Worm (Caenorhabditis elegans) whole organism, L4 larva: ENCODE results near the gene mrps-34.
A peak's percentile ranks its signal among the peaks of the same experiment; 100 is the strongest.

Source experiments
- F37D6.2 ChIP-seq: sonication (generic microtip); optimal IDR thresholded peaks from 2 replicates; lab custom pipeline; 2016; ENCODE audit warnings: mild to moderate bottlenecking, missing genetic modification characterization, missing compliant biosample characterization
- F44E2.7 ChIP-seq: fragments of 200-800 bp; sonication (Bioruptor generic); IDR thresholded peaks from 2 replicates; pipeline ENCODE4 v2.1.2; 2022; ENCODE audit warnings: missing genetic modification characterization, missing compliant biosample characterization
- T20F7.1 ChIP-seq: fragments of 200-800 bp; sonication (Bioruptor generic); optimal IDR thresholded peaks from 2 replicates; lab custom pipeline; 2018; ENCODE audit warnings: mild to moderate bottlenecking, missing genetic modification characterization, missing compliant biosample characterization
- Y105C5A.15 ChIP-seq: fragments of 200-800 bp; sonication (Bioruptor generic); IDR thresholded peaks from 2 replicates; pipeline ENCODE4 v1.3.6; 2022; ENCODE audit warnings: missing genetic modification characterization, missing compliant biosample characterization
- Y5F2A.4 ChIP-seq: fragments of 200-800 bp; sonication (Bioruptor generic); optimal IDR thresholded peaks from 2 replicates; lab custom pipeline; 2018; ENCODE audit warnings: mild to moderate bottlenecking, missing genetic modification characterization, missing compliant biosample characterization
- ZK337.2 ChIP-seq: fragments of 200-800 bp; sonication (Bioruptor generic); IDR thresholded peaks from 2 replicates; pipeline ENCODE4 v1.3.6; 2022; ENCODE audit warnings: missing genetic modification reagents, missing genetic modification characterization, missing compliant biosample characterization
- aly-2 ChIP-seq: sonication (generic microtip); optimal IDR thresholded peaks from 2 replicates; lab custom pipeline; 2018; ENCODE audit warnings: missing biosample characterization, missing genetic modification characterization
- ama-1 ChIP-seq: fragments of 150-350 bp; optimal IDR thresholded peaks from 2 replicates; lab custom pipeline; 2014; ENCODE audit warnings: inconsistent platforms, mixed read lengths
- arid-1 ChIP-seq: fragments of 200-800 bp; sonication (Bioruptor generic); conservative IDR thresholded peaks from 2 replicates; pipeline ENCODE4 v1.3.6; 2022; ENCODE audit warnings: missing genetic modification reagents, missing genetic modification characterization, missing compliant biosample characterization
- attf-4 ChIP-seq: sonication (generic microtip); optimal IDR thresholded peaks from 3 replicates; lab custom pipeline; 2017; ENCODE audit warnings: missing biosample characterization, missing genetic modification characterization
- ceh-20 ChIP-seq: fragments of 200-800 bp; sonication (Bioruptor generic); IDR thresholded peaks from 2 replicates; pipeline ENCODE4 v1.3.6; 2022; ENCODE audit warnings: missing genetic modification reagents, missing genetic modification characterization, missing compliant biosample characterization
- ceh-32 ChIP-seq: sonication (generic microtip); optimal IDR thresholded peaks from 2 replicates; lab custom pipeline; 2016; ENCODE audit warnings: mild to moderate bottlenecking, missing genetic modification characterization, missing compliant biosample characterization; ENCODE audit not compliant: poor library complexity
- daf-12 ChIP-seq: fragments of 150-350 bp; optimal IDR thresholded peaks from 2 replicates; lab custom pipeline; 2014; ENCODE audit warnings: missing biosample characterization, missing genetic modification reagents, missing genetic modification characterization
- daf-16 ChIP-seq, 3 experiments: sonication (generic microtip); optimal IDR thresholded peaks; 2 replicates each; lab custom pipeline; 2016 to 2017; ENCODE audit warnings: missing genetic modification characterization in 3 of 3, missing genetic modification reagents in 3 of 3, mild to moderate bottlenecking in 2 of 3, missing compliant biosample characterization in 2 of 3, missing biosample characterization in 1 of 3, moderate library complexity in 1 of 3
- dmd-6 ChIP-seq: fragments of 200-800 bp; sonication (Bioruptor generic); IDR thresholded peaks from 2 replicates; pipeline ENCODE4 v1.3.6; 2022; ENCODE audit warnings: missing genetic modification reagents, missing genetic modification characterization, missing compliant biosample characterization
- dmd-9 ChIP-seq: fragments of 200-800 bp; sonication (Bioruptor generic); IDR thresholded peaks from 2 replicates; pipeline ENCODE4 v1.3.6; 2022; ENCODE audit warnings: missing genetic modification reagents, missing genetic modification characterization, missing compliant biosample characterization
- dve-1 ChIP-seq: sonication (generic microtip); optimal IDR thresholded peaks from 2 replicates; lab custom pipeline; 2017; ENCODE audit warnings: antibody characterized with exemption, mild to moderate bottlenecking, missing genetic modification characterization, missing compliant biosample characterization; ENCODE audit not compliant: insufficient read depth
- egl-43 ChIP-seq: fragments of 200-800 bp; sonication (Bioruptor generic); IDR thresholded peaks from 2 replicates; pipeline ENCODE4 v1.3.6; 2022; ENCODE audit warnings: missing genetic modification reagents, missing genetic modification characterization, missing compliant biosample characterization
- fkh-10 ChIP-seq: fragments of 150-350 bp; optimal IDR thresholded peaks from 2 replicates; lab custom pipeline; 2014; ENCODE audit warnings: missing biosample characterization, missing genetic modification reagents, missing genetic modification characterization
- gei-8 ChIP-seq: fragments of 200-800 bp; sonication (Bioruptor generic); optimal IDR thresholded peaks from 2 replicates; lab custom pipeline; 2018; ENCODE audit warnings: mild to moderate bottlenecking, missing genetic modification characterization, missing compliant biosample characterization
- hif-1 ChIP-seq, 2 experiments: sonication (generic microtip); optimal IDR thresholded peaks; 2 replicates each; lab custom pipeline; 2016 to 2017; ENCODE audit warnings: missing compliant biosample characterization in 2 of 2, missing genetic modification characterization in 2 of 2, missing genetic modification reagents in 2 of 2, missing genotype in 2 of 2, mild to moderate bottlenecking in 1 of 2
- hlh-30 ChIP-seq: sonication (generic microtip); optimal IDR thresholded peaks from 2 replicates; lab custom pipeline; 2017; ENCODE audit warnings: antibody characterized with exemption, mild to moderate bottlenecking, missing genetic modification characterization, missing compliant biosample characterization; ENCODE audit not compliant: insufficient read depth
- lin-13 ChIP-seq: fragments of 150-350 bp; optimal IDR thresholded peaks from 2 replicates; lab custom pipeline; 2014; ENCODE audit warnings: missing biosample characterization, missing genetic modification reagents, missing genetic modification characterization
- lin-29 ChIP-seq: fragments of 200-800 bp; sonication (Bioruptor generic); IDR thresholded peaks from 2 replicates; pipeline ENCODE4 v1.3.6; 2022; ENCODE audit warnings: missing genetic modification reagents, missing genetic modification characterization, missing compliant biosample characterization
- lin-38 ChIP-seq: fragments of 200-800 bp; sonication (Bioruptor generic); IDR thresholded peaks from 2 replicates; pipeline ENCODE4 v1.3.6; 2022; ENCODE audit warnings: missing genetic modification reagents, missing genetic modification characterization, missing compliant biosample characterization
- lin-39 ChIP-seq: fragments of 150-350 bp; optimal IDR thresholded peaks from 2 replicates; lab custom pipeline; 2014; ENCODE audit warnings: missing biosample characterization, missing genetic modification reagents, missing genetic modification characterization
- lsy-2 ChIP-seq, 2 experiments: fragments of 150-350 bp in 1 of 2; sonication (generic microtip) in 1 of 2; optimal IDR thresholded peaks; 2 replicates each; lab custom pipeline; 2014 to 2017; ENCODE audit warnings: missing biosample characterization in 2 of 2, missing genetic modification characterization in 2 of 2
- madf-5 ChIP-seq, 2 experiments: fragments of 200-800 bp; sonication (Bioruptor generic); IDR thresholded peaks; 2 replicates each; pipeline ENCODE4 v1.3.6; 2022; ENCODE audit warnings: missing compliant biosample characterization in 2 of 2, missing genetic modification characterization in 2 of 2
- mdl-1 ChIP-seq, 2 experiments: fragments of 150-350 bp in 1 of 2; sonication (generic microtip) in 1 of 2; optimal IDR thresholded peaks; 2 replicates each; lab custom pipeline; 2014 to 2017; ENCODE audit warnings: missing biosample characterization in 2 of 2, missing genetic modification characterization in 2 of 2
- mes-2 ChIP-seq: sonication (generic microtip); optimal IDR thresholded peaks from 2 replicates; lab custom pipeline; 2016; ENCODE audit warnings: missing genotype, mild to moderate bottlenecking, missing genetic modification characterization, missing compliant biosample characterization; ENCODE audit not compliant: poor library complexity, severe bottlenecking
- mxl-2 ChIP-seq: fragments of 200-800 bp; sonication (Bioruptor generic); conservative IDR thresholded peaks from 2 replicates; pipeline ENCODE4 v1.3.6; 2022; ENCODE audit warnings: missing genetic modification reagents, missing genetic modification characterization, missing compliant biosample characterization
- nhr-10 ChIP-seq: fragments of 150-350 bp; optimal IDR thresholded peaks from 2 replicates; lab custom pipeline; 2014; ENCODE audit warnings: missing biosample characterization, missing genetic modification characterization
- nhr-102 ChIP-seq: sonication (generic microtip); optimal IDR thresholded peaks from 2 replicates; lab custom pipeline; 2016; ENCODE audit warnings: mild to moderate bottlenecking, missing genetic modification characterization, moderate library complexity, missing compliant biosample characterization
- nhr-28 ChIP-seq: fragments of 150-350 bp; optimal IDR thresholded peaks from 2 replicates; lab custom pipeline; 2014; ENCODE audit warnings: missing biosample characterization, missing genetic modification characterization
- nhr-48 ChIP-seq: sonication (generic microtip); optimal IDR thresholded peaks from 2 replicates; lab custom pipeline; 2016; ENCODE audit warnings: mild to moderate bottlenecking, missing genetic modification characterization, missing compliant biosample characterization
- nhr-6 ChIP-seq: fragments of 150-350 bp; optimal IDR thresholded peaks from 2 replicates; lab custom pipeline; 2014; ENCODE audit warnings: missing biosample characterization, missing genetic modification characterization
- nhr-76 ChIP-seq: fragments of 150-350 bp; optimal IDR thresholded peaks from 2 replicates; lab custom pipeline; 2014; ENCODE audit warnings: missing biosample characterization, missing genetic modification characterization
- pha-4 ChIP-seq, 2 experiments: fragments of 150-350 bp in 1 of 2; fragments of 200-800 bp in 1 of 2; sonication (Bioruptor generic) in 1 of 2; IDR thresholded peaks in 1 of 2; optimal IDR thresholded peaks in 1 of 2; 2 replicates each; pipeline versions ENCODE4 v1.3.6 to Lab custom; 2014 to 2022; ENCODE audit warnings: missing genetic modification characterization in 2 of 2, missing genetic modification reagents in 2 of 2, missing biosample characterization in 1 of 2, missing compliant biosample characterization in 1 of 2
- pqm-1 ChIP-seq: sonication (generic microtip); optimal IDR thresholded peaks from 2 replicates; lab custom pipeline; 2017; ENCODE audit warnings: missing biosample characterization, missing genetic modification characterization
- rbr-2 ChIP-seq: sonication (generic microtip); optimal IDR thresholded peaks from 2 replicates; lab custom pipeline; 2016; ENCODE audit warnings: missing genotype, missing genetic modification characterization, missing compliant biosample characterization
- saeg-2 ChIP-seq: fragments of 200-800 bp; sonication (Bioruptor generic); IDR thresholded peaks from 2 replicates; pipeline ENCODE4 v1.3.6; 2022; ENCODE audit warnings: missing genetic modification reagents, missing genetic modification characterization, missing compliant biosample characterization
- skn-1 ChIP-seq: fragments of 150-350 bp; optimal IDR thresholded peaks from 2 replicates; lab custom pipeline; 2014; ENCODE audit warnings: missing biosample characterization, missing genetic modification characterization
- spr-1 ChIP-seq: sonication (generic microtip); optimal IDR thresholded peaks from 2 replicates; lab custom pipeline; 2016; ENCODE audit warnings: mild to moderate bottlenecking, missing genetic modification characterization, missing compliant biosample characterization
- spr-3 ChIP-seq: fragments of 200-800 bp; sonication (Bioruptor generic); optimal IDR thresholded peaks from 2 replicates; lab custom pipeline; 2018; ENCODE audit warnings: mild to moderate bottlenecking, missing genetic modification characterization, missing compliant biosample characterization
- tag-97 ChIP-seq: fragments of 200-800 bp; sonication (Bioruptor generic); IDR thresholded peaks from 2 replicates; pipeline ENCODE4 v1.3.6; 2022; ENCODE audit warnings: missing genetic modification characterization, missing compliant biosample characterization
- tra-1 ChIP-seq: fragments of 200-800 bp; sonication (Bioruptor generic); IDR thresholded peaks from 2 replicates; pipeline ENCODE4 v1.3.6; 2022; ENCODE audit warnings: missing genetic modification reagents, missing genetic modification characterization, missing compliant biosample characterization
- unc-39 ChIP-seq: sonication (generic microtip); optimal IDR thresholded peaks from 2 replicates; lab custom pipeline; 2017; ENCODE audit warnings: missing biosample characterization, missing genetic modification characterization
- vab-7 ChIP-seq: fragments of 200-800 bp; sonication (Bioruptor generic); IDR thresholded peaks from 2 replicates; pipeline ENCODE4 v1.3.6; 2022; ENCODE audit warnings: missing genetic modification reagents, missing genetic modification characterization, missing compliant biosample characterization
- zip-2 ChIP-seq: fragments of 150-350 bp; optimal IDR thresholded peaks from 2 replicates; lab custom pipeline; 2014; ENCODE audit warnings: missing biosample characterization, missing genetic modification characterization
- ztf-11 ChIP-seq: fragments of 150-350 bp; optimal IDR thresholded peaks from 2 replicates; lab custom pipeline; 2014; ENCODE audit warnings: missing biosample characterization, missing genetic modification characterization
- ztf-7 ChIP-seq: fragments of 150-350 bp; optimal IDR thresholded peaks from 2 replicates; lab custom pipeline; 2014; ENCODE audit warnings: missing biosample characterization, missing genetic modification characterization

The mrps-34 gene

DNA sequence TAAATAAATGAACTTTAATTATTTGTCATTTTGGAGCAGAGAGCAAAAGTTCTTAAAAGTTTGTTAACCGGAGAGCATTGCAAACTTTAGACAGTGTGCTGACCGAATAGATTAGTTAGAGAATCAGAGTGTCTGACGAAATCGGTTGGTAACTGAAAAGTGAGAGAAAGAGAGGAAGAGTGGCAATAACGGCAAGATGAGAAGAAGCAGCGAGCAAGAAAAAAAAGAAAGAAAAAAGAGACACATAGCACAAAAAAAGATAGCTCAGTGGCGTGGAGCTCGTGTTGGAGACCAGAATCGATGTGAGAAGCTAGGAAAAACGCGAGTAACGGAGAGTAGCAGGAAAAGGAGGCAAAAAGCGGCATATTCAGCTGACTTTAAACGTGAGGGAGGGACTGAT lies 37.9 kb downstream of the mrps-34 start:
- TF ChIP-seq ceh-20 (GFP tag; lab: Robert Waterston, UW), result no peak
- no peak for TF ChIP-seq saeg-2 (GFP tag; lab: Robert Waterston, UW)
- TF ChIP-seq lin-38 (GFP tag; lab: Robert Waterston, UW), result no peak
- TF ChIP-seq skn-1 (tag; lab: Kevin White, UChicago), result no peak
- TF ChIP-seq ceh-32, result no peak
- no peak for TF ChIP-seq daf-16 (GFP tag; optimal IDR thresholded peaks at IDR 0.05; lab: Kevin White, UChicago)
- TF ChIP-seq daf-16 (tag; optimal IDR thresholded peaks at IDR 0.05; lab: Kevin White, UChicago), result no peak
- no peak for TF ChIP-seq pqm-1 (tag; lab: Kevin White, UChicago)
- no peak for TF ChIP-seq Y105C5A.15 (GFP tag; lab: Robert Waterston, UW)
- TF ChIP-seq arid-1, result no peak
- no peak for TF ChIP-seq tag-97
- TF ChIP-seq egl-43 (GFP tag; lab: Robert Waterston, UW), result no peak
- no peak for TF ChIP-seq lin-29 (GFP tag; lab: Robert Waterston, UW)
- no peak for TF ChIP-seq lin-13 (GFP tag; lab: Kevin White, UChicago)
- TF ChIP-seq ama-1 (lab: Kevin White, UChicago), result peak; percentile 78
- TF ChIP-seq lsy-2 (tag; optimal IDR thresholded peaks at IDR 0.05; lab: Kevin White, UChicago), result peak in 1 of 2 experiments; percentile 67
- peak; percentile 44 for TF ChIP-seq fkh-10 (GFP tag; lab: Kevin White, UChicago)
- no peak for TF ChIP-seq nhr-102 (tag; lab: Kevin White, UChicago)
- no peak for TF ChIP-seq ZK337.2
- no peak for TF ChIP-seq lin-39
- TF ChIP-seq daf-12 (tag; lab: Kevin White, UChicago), result no peak
- TF ChIP-seq mdl-1 (tag; optimal IDR thresholded peaks at IDR 0.05; lab: Kevin White, UChicago), result peak in 1 of 2 experiments; percentile 71
- peak; percentile 27 for TF ChIP-seq dve-1
- TF ChIP-seq zip-2 (tag; lab: Kevin White, UChicago), result no peak
- no peak for TF ChIP-seq spr-3 (GFP tag; lab: Kevin White, UChicago)
- TF ChIP-seq tra-1, result no peak
- no peak for TF ChIP-seq T20F7.1
- no peak for TF ChIP-seq spr-1
- TF ChIP-seq madf-5 (GFP tag; IDR thresholded peaks at IDR 0.05; lab: Robert Waterston, UW), result no peak
- peak; percentile 55 for TF ChIP-seq dmd-6 (GFP tag; lab: Robert Waterston, UW)
- peak; percentile 60 for TF ChIP-seq hlh-30 (tag; lab: Kevin White, UChicago)
- TF ChIP-seq aly-2, result no peak
- no peak for TF ChIP-seq nhr-76 (tag; lab: Kevin White, UChicago)
- TF ChIP-seq F37D6.2 (tag; lab: Kevin White, UChicago), result peak; percentile 6
- peak; percentile 46 for TF ChIP-seq rbr-2 (tag; lab: Kevin White, UChicago)
- TF ChIP-seq vab-7 (GFP tag; lab: Robert Waterston, UW), result no peak
- TF ChIP-seq nhr-28, result peak; percentile 51
- TF ChIP-seq nhr-10 (tag; lab: Kevin White, UChicago), result no peak
- no peak for TF ChIP-seq ztf-7 (tag; lab: Kevin White, UChicago)
- TF ChIP-seq Y5F2A.4 (GFP tag; lab: Kevin White, UChicago), result no peak
- no peak for TF ChIP-seq attf-4 (tag; lab: Kevin White, UChicago)
- TF ChIP-seq gei-8, result no peak
- TF ChIP-seq F44E2.7 (GFP tag; lab: Robert Waterston, UW), result no peak
- peak; percentile 10; the same call in 1 of the 2 replicates for TF ChIP-seq pha-4 (GFP tag; IDR thresholded peaks at IDR 0.05; lab: Robert Waterston, UW)
- no peak for TF ChIP-seq pha-4 (tag; optimal IDR thresholded peaks at IDR 0.05; lab: Kevin White, UChicago)
- TF ChIP-seq hif-1 (tag; optimal IDR thresholded peaks at IDR 0.05; lab: Kevin White, UChicago), result peak in 1 of 2 experiments; percentile 28
- peak; percentile 32 for TF ChIP-seq mes-2
- TF ChIP-seq dmd-9 (GFP tag; lab: Robert Waterston, UW), result no peak
- no peak for TF ChIP-seq ztf-11
- no peak for TF ChIP-seq mxl-2 (GFP tag; lab: Robert Waterston, UW)
- no peak for TF ChIP-seq unc-39
- peak; percentile 21 for TF ChIP-seq nhr-48 (tag; lab: Kevin White, UChicago)
- TF ChIP-seq nhr-6, result peak; percentile 27
